Fruit fly (Drosophila melanogaster) whole organism, prepupa: ENCODE measurements around the gene CG8927.

Experiments used
- CG11762 ChIP-seq: fragments of 200-800 bp; sonication (Bioruptor generic); optimal IDR thresholded peaks from 3 replicates; lab custom pipeline; 2016; ENCODE audit warnings: missing biosample characterization, missing genetic modification characterization; ENCODE audit not compliant: insufficient read depth
- CG11902 ChIP-seq: fragments of 200-800 bp; sonication (Bioruptor generic); optimal IDR thresholded peaks from 3 replicates; lab custom pipeline; 2016; ENCODE audit warnings: missing biosample characterization, missing genetic modification characterization
- CG6854 ChIP-seq: fragments of 200-800 bp; sonication (Bioruptor generic); optimal IDR thresholded peaks from 2 replicates; lab custom pipeline; 2017; ENCODE audit warnings: missing biosample characterization, mild to moderate bottlenecking, missing genetic modification characterization
- CG7368 ChIP-seq: fragments of 200-800 bp; sonication (Bioruptor generic); optimal IDR thresholded peaks from 3 replicates; lab custom pipeline; 2016; ENCODE audit warnings: missing biosample characterization, missing genetic modification characterization
- CG8319 ChIP-seq: fragments of 200-800 bp; sonication (Bioruptor generic); optimal IDR thresholded peaks from 3 replicates; lab custom pipeline; 2016; ENCODE audit warnings: missing biosample characterization, missing genetic modification characterization
- Gug ChIP-seq: fragments of 200-800 bp; sonication (Bioruptor generic); IDR thresholded peaks from 2 replicates; pipeline ENCODE4 v1.3.6; 2022; ENCODE audit warnings: missing biosample characterization, missing genetic modification characterization
- Hr39 ChIP-seq: fragments of 200-800 bp; sonication (Bioruptor generic); optimal IDR thresholded peaks from 2 replicates; lab custom pipeline; 2016; ENCODE audit warnings: missing biosample characterization, missing genetic modification characterization
- Lpt ChIP-seq: fragments of 200-800 bp; sonication (Bioruptor generic); optimal IDR thresholded peaks from 3 replicates; lab custom pipeline; 2016; ENCODE audit warnings: missing biosample characterization, missing genetic modification characterization
- dac ChIP-seq: fragments of 200-800 bp; sonication (Bioruptor generic); optimal IDR thresholded peaks from 2 replicates; lab custom pipeline; 2017; ENCODE audit warnings: missing biosample characterization, mild to moderate bottlenecking, missing genetic modification characterization

- TF ChIP-seq CG7368 (GFP tag; lab: Kevin White, UChicago), result peak; percentile 3
- peak; percentile 37 for TF ChIP-seq CG8319 (GFP tag; lab: Kevin White, UChicago)
- TF ChIP-seq dac (GFP tag; lab: Kevin White, UChicago), result peak; percentile 45
- TF ChIP-seq CG11902 (GFP tag; lab: Kevin White, UChicago), result peak; percentile 8
- peak; percentile 26 for TF ChIP-seq Lpt (GFP tag; lab: Kevin White, UChicago)
- TF ChIP-seq CG6854 (GFP tag; lab: Kevin White, UChicago), result no peak
- TF ChIP-seq CG11762 (GFP tag; lab: Kevin White, UChicago), result peak; percentile 66
- no peak for TF ChIP-seq Gug (GFP tag; lab: Robert Waterston, UW)
- peak; percentile 54 for TF ChIP-seq Hr39 (GFP tag; lab: Kevin White, UChicago)
Observed at dm6 chr3R:16157564-16158242, 23.1 kb upstream of the CG8927 start.
